Fruit fly (Drosophila melanogaster): ENCODE measurements around the gene Amun.
A peak's percentile ranks its signal among the peaks of the same experiment; 100 is the strongest.

Amun gene

DNA sequence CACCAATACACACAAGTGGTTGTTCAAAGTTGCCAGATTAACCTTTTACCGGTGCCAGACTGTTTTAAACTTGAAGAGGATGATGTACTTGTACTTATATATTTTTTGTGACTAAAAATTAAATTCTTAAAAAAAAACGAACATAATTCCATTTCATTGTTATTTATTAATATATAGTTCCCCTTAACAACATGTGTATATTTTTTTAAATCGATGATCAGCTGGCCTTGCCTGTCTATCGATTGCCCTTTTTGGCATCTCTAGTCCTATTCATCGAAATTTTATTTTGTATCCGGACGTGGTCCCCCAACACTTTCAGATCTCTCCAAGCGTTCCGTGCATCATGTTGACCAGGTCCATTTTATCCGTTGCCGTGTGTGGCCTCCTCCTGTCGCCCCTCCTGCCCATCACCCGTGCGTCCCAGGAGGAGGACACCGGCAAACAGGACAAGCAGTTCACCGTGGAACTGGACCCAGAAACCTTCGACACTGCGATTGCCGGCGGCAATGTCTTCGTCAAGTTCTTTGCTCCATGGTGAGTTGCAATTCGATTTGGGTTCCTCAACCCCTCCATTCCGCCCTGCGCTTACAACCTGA, 1.5 kb upstream of the Amun start, which contains the start of gene prtp:
Gene prtp (plus strand): TSS at position 26 of the 596 bp plus-strand sequence.
- TF ChIP-seq psq (optimal IDR thresholded peaks at IDR 0.05) (no peak), Sin3A (optimal IDR thresholded peaks at IDR 0.05) (no peak), Myc (optimal IDR thresholded peaks at IDR 0.05) (no peak), h (optimal IDR thresholded peaks at IDR 0.05) (no peak), ttk (optimal IDR thresholded peaks at IDR 0.05) (no peak), insv (optimal IDR thresholded peaks at IDR 0.05) (no peak)

dm6 chrX:11715937-11716730, 769 bp upstream of the Amun start:
- no peak for TF ChIP-seq h (optimal IDR thresholded peaks at IDR 0.05)
- no peak for TF ChIP-seq ttk (optimal IDR thresholded peaks at IDR 0.05)
- TF ChIP-seq Sin3A (optimal IDR thresholded peaks at IDR 0.05) = no peak
- TF ChIP-seq Myc (optimal IDR thresholded peaks at IDR 0.05) = no peak
- TF ChIP-seq psq (optimal IDR thresholded peaks at IDR 0.05) = peak; percentile 69

DNA sequence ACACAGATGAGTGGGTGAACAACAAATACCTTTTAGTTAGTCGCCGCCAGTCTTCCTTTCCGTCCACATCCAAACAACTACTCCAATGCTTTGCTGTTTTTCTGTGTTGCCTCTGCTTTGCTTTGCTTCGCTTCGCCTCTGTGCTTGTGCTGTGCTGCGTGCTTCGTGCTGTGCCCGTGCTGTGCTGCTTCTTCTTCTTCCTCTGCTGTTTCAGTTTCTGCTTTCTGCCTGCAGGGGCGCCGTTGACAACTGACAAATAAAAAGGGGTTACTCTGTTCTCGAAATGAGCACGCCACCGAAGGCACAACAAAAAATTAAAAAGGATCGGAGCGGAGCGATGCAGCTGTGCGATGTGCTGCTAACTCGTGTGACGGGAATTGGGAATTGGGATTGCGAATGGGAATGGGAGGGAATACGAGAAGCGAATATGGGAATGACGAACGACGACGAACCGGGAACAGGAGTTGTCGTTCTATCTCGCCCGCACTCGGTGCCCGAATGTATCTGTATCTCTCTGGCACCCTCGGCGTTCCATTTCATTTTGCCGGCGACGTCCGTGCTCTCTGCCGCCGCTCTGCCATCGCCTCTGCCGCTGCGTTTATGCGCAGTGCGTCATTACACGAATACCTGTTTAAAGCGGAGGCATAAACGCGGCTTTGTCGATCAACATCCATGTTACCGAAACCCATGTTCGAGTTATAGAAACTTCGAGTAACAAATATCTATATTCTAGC, 669 bp downstream of the Amun start:
- TF ChIP-seq psq (optimal IDR thresholded peaks at IDR 0.05) (peak; percentile 63), h (optimal IDR thresholded peaks at IDR 0.05) (no peak)

dm6 chrX:11713808-11714528, 1.4 kb downstream of the Amun start:
- TF ChIP-seq Myc (optimal IDR thresholded peaks at IDR 0.05) = no peak
- no peak for TF ChIP-seq Sin3A (optimal IDR thresholded peaks at IDR 0.05)
- TF ChIP-seq psq (optimal IDR thresholded peaks at IDR 0.05) = peak; percentile 36

dm6 chrX:11709799-11710720, 5.3 kb downstream of the Amun start, which contains the start of gene FucT6:
TSS of gene FucT6 (minus strand) at chrX:11709951.
- TF ChIP-seq ttk (optimal IDR thresholded peaks at IDR 0.05) (no peak), h (optimal IDR thresholded peaks at IDR 0.05) (no peak), psq (optimal IDR thresholded peaks at IDR 0.05) (no peak), Myc (optimal IDR thresholded peaks at IDR 0.05) (no peak), Sin3A (optimal IDR thresholded peaks at IDR 0.05) (no peak), insv (optimal IDR thresholded peaks at IDR 0.05) (no peak)

dm6 chrX:11704929-11705612, 10.3 kb downstream of the Amun start, which contains the start of gene CG2444:
TSS of gene CG2444 (minus strand) at chrX:11705300.
- TF ChIP-seq insv (optimal IDR thresholded peaks at IDR 0.05) (no peak), h (optimal IDR thresholded peaks at IDR 0.05) (no peak), ttk (optimal IDR thresholded peaks at IDR 0.05) (no peak), Myc (optimal IDR thresholded peaks at IDR 0.05) (no peak), psq (optimal IDR thresholded peaks at IDR 0.05) (no peak), Sin3A (optimal IDR thresholded peaks at IDR 0.05) (no peak)

DNA sequence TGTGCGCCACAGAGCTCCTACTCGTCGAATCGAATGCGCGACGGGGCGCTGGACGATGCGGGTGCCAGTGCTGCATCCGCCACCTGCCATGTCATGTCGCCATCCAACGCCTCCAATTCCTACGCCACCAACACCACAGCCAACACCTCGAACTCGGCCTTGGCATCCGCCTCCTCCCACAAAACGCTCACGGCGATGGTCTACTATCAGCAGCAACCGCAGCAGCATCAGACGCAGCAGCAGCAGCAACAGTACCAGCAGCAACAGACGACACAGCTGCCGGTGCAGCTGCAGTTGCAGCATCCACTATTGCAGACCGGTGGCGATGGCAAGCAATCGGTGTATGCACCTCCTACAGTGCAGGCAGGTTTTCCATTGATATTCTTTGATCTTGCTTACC, 14.6 kb downstream of the Amun start:
- no peak for TF ChIP-seq ttk (optimal IDR thresholded peaks at IDR 0.05)
- no peak for TF ChIP-seq insv (optimal IDR thresholded peaks at IDR 0.05)
- TF ChIP-seq Myc (optimal IDR thresholded peaks at IDR 0.05) = no peak
- TF ChIP-seq psq (optimal IDR thresholded peaks at IDR 0.05) = no peak
- TF ChIP-seq Sin3A (optimal IDR thresholded peaks at IDR 0.05) = no peak
- no peak for TF ChIP-seq h (optimal IDR thresholded peaks at IDR 0.05)

DNA sequence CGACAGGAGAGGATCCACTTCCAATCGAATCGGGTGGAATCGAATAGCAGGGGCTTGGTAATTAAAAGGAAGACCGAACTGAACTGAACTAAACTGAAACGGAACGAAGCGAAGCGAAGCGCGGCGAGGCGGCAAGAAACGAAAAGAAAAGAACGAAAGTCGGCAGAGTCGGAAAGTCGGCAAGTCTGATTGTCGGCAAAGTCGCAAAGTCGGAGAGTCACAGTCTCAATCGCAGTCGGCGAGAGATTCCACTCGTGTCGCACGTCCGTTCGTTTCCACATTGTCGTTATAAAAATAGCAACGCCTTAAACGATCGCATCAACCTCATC, 19.5 kb downstream of the Amun start:
- no peak for TF ChIP-seq ttk (optimal IDR thresholded peaks at IDR 0.05)
- no peak for TF ChIP-seq Sin3A (optimal IDR thresholded peaks at IDR 0.05)
- TF ChIP-seq h (optimal IDR thresholded peaks at IDR 0.05) = no peak
- TF ChIP-seq Myc (optimal IDR thresholded peaks at IDR 0.05) = no peak

dm6 chrX:11694959-11695882, 20.1 kb downstream of the Amun start, which contains the start of gene PhKgamma:
TSS of gene PhKgamma (plus strand) at chrX:11695137.
- TF ChIP-seq ttk (optimal IDR thresholded peaks at IDR 0.05) (no peak), h (optimal IDR thresholded peaks at IDR 0.05) (no peak), Myc (optimal IDR thresholded peaks at IDR 0.05) (no peak), psq (optimal IDR thresholded peaks at IDR 0.05) (no peak), Sin3A (optimal IDR thresholded peaks at IDR 0.05) (no peak), insv (optimal IDR thresholded peaks at IDR 0.05) (no peak)

- TF ChIP-seq ttk (optimal IDR thresholded peaks at IDR 0.05) (no peak), Myc (optimal IDR thresholded peaks at IDR 0.05) (no peak), Sin3A (optimal IDR thresholded peaks at IDR 0.05) (no peak), psq (optimal IDR thresholded peaks at IDR 0.05) (no peak), h (optimal IDR thresholded peaks at IDR 0.05) (no peak), insv (optimal IDR thresholded peaks at IDR 0.05) (no peak)
These were observed 25.7 kb downstream of the Amun start for dm6 chrX:11689669-11690068.
